Fruit fly (Drosophila melanogaster) whole organism, pupa: ENCODE measurements around the gene Rrp1.

Experiments used
- CG12605 ChIP-seq: fragments of 200-800 bp; sonication (Bioruptor generic); IDR thresholded peaks from 2 replicates; pipeline ENCODE4 v1.3.6; 2022; ENCODE audit warnings: missing biosample characterization, missing genetic modification characterization
- CG8159 ChIP-seq: fragments of 200-800 bp; sonication (Bioruptor generic); optimal IDR thresholded peaks from 3 replicates; lab custom pipeline; 2018; ENCODE audit warnings: missing biosample characterization, mild to moderate bottlenecking, missing genetic modification characterization, moderate library complexity
- D1 ChIP-seq: fragments of 200-800 bp; sonication (Bioruptor generic); optimal IDR thresholded peaks from 2 replicates; lab custom pipeline; 2018; ENCODE audit warnings: missing biosample characterization, mild to moderate bottlenecking, missing genetic modification characterization, moderate library complexity
- Pif1B ChIP-seq: fragments of 200-800 bp; sonication (Bioruptor generic); optimal IDR thresholded peaks from 3 replicates; lab custom pipeline; 2016; ENCODE audit warnings: missing biosample characterization, missing genetic modification characterization
- Snoo ChIP-seq: fragments of 200-800 bp; sonication (Bioruptor generic); optimal IDR thresholded peaks from 3 replicates; lab custom pipeline; 2017; ENCODE audit warnings: missing biosample characterization, mild to moderate bottlenecking, missing genetic modification characterization, inconsistent platforms

- TF ChIP-seq Pif1B (GFP tag; lab: Kevin White, UChicago): no peak
- TF ChIP-seq Snoo: no peak
- TF ChIP-seq CG8159 (tag; lab: Kevin White, UChicago): peak; percentile 17
- no peak for TF ChIP-seq D1 (tag; lab: Kevin White, UChicago)
- TF ChIP-seq CG12605 (GFP tag; lab: Robert Waterston, UW): no peak
Observed at dm6 chr2L:2942639-2943038, 29.7 kb downstream of the Rrp1 start.
